Fruit fly (Drosophila melanogaster) Kc167 (cell line): ENCODE measurements around the gene CG3626.

Experiments used
- h ChIP-seq: fragments of >200 bp; optimal IDR thresholded peaks from 3 replicates; lab custom pipeline; 2018; ENCODE audit warnings: missing external identifiers
- insv ChIP-seq: fragments of >200 bp; optimal IDR thresholded peaks from 3 replicates; lab custom pipeline; 2018; ENCODE audit warnings: missing external identifiers
- psq ChIP-seq: fragments of >200 bp; optimal IDR thresholded peaks from 2 replicates; lab custom pipeline; 2017; ENCODE audit warnings: missing external identifiers
- ttk ChIP-seq: sonication (Bioruptor generic); optimal IDR thresholded peaks from 2 replicates; lab custom pipeline; 2017; ENCODE audit warnings: missing external identifiers

dm6 chrX:4329809-4330208, 36.4 kb upstream of the CG3626 start:
- no peak for TF ChIP-seq h (lab: Kevin White, UChicago)
- TF ChIP-seq insv (lab: Kevin White, UChicago): no peak
- TF ChIP-seq psq: no peak
- TF ChIP-seq ttk (lab: Kevin White, UChicago): no peak
